Worm (Caenorhabditis elegans) whole organism, midembryonic: ENCODE data around the gene T05C3.2.

Source experiments
- klf-2 ChIP-seq: fragments of 200-800 bp; sonication (Bioruptor generic); conservative IDR thresholded peaks from 2 replicates; pipeline ENCODE4 v1.3.6; 2022; ENCODE audit warnings: missing genetic modification reagents, missing genetic modification characterization, missing compliant biosample characterization
- med-1 ChIP-seq: sonication (generic microtip); optimal IDR thresholded peaks from 2 replicates; lab custom pipeline; 2017; ENCODE audit warnings: missing genetic modification characterization, mild to moderate bottlenecking, missing compliant biosample characterization, antibody characterized with exemption, missing genetic modification reagents; ENCODE audit not compliant: insufficient read depth

DNA sequence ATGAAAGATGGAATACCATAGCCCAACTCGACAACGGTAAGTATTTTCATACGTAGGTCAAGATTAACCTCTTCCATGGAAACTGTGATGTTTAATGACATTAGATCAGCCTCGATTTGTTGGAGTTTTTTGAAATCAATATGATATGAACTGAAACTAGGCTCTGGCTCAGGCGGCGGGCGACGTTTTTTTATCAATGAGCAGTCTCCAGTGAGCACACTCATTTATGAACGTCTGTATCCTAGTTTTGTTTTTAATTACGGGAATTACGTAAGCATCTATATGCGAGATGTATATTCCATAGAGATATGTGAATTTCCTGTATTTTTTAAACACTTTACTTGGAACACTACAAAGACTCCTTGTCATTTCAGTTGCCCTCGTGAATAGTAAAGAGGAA lies 30.7 kb upstream of the T05C3.2 start, which contains the start of gene srg-67:
- TF ChIP-seq klf-2 (no peak), med-1 (GFP tag; lab: Kevin White, UChicago) (no peak)
